Fruit fly (Drosophila melanogaster) whole organism, prepupa: Measurements from ENCODE around the gene Hmr.

Experiments used
- CG32006 ChIP-seq: fragments of 200-800 bp; sonication (Bioruptor generic); optimal IDR thresholded peaks from 3 replicates; lab custom pipeline; 2017; ENCODE audit warnings: missing biosample characterization, mild to moderate bottlenecking, missing genetic modification characterization
- CG6276 ChIP-seq: fragments of 200-800 bp; sonication (Bioruptor generic); optimal IDR thresholded peaks from 2 replicates; lab custom pipeline; 2017; ENCODE audit warnings: missing biosample characterization, mild to moderate bottlenecking, missing genetic modification characterization
- Eip93F ChIP-seq: fragments of 200-800 bp; sonication (Bioruptor generic); optimal IDR thresholded peaks from 2 replicates; lab custom pipeline; 2016; ENCODE audit warnings: missing biosample characterization, mild to moderate bottlenecking, missing genetic modification characterization
- Gug ChIP-seq: fragments of 200-800 bp; sonication (Bioruptor generic); IDR thresholded peaks from 2 replicates; pipeline ENCODE4 v1.3.6; 2022; ENCODE audit warnings: missing biosample characterization, missing genetic modification characterization
- Lpt ChIP-seq: fragments of 200-800 bp; sonication (Bioruptor generic); optimal IDR thresholded peaks from 3 replicates; lab custom pipeline; 2016; ENCODE audit warnings: missing biosample characterization, missing genetic modification characterization
- Smox ChIP-seq: fragments of 200-800 bp; sonication (Bioruptor generic); optimal IDR thresholded peaks from 3 replicates; lab custom pipeline; 2016; ENCODE audit warnings: missing biosample characterization, missing genetic modification characterization
- fkh ChIP-seq: fragments of 200-800 bp; sonication (Bioruptor generic); optimal IDR thresholded peaks from 3 replicates; lab custom pipeline; 2017; ENCODE audit warnings: missing biosample characterization, mild to moderate bottlenecking, missing genetic modification characterization, moderate library complexity

DNA sequence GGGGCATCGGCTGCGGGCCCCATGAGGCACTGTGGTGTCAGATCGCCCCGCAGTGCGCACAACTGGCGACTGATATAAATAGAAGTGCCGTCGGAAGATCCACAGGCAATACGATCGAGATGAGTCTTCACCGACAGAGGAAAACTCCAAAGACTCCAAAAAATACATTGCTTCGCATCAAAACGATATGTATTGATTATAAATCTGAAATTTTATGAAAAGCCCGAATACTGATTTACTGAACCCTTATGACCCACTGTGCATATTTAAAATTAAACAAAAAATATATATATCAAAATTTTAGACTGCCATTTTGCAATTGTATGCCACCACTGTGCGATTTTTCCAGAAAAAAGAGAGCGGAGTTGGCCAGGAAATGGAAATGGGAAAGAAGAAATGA lies 38.2 kb downstream of the Hmr start:
- peak; percentile 53 for TF ChIP-seq Eip93F (GFP tag; lab: Kevin White, UChicago)
- TF ChIP-seq Gug (GFP tag; lab: Robert Waterston, UW), result peak; percentile 79
- peak; percentile 95 for TF ChIP-seq Lpt
- peak; percentile 91 for TF ChIP-seq Smox (GFP tag; lab: Kevin White, UChicago)
- TF ChIP-seq CG6276 (GFP tag; lab: Kevin White, UChicago), result peak; percentile 95
- TF ChIP-seq CG32006 (GFP tag; lab: Kevin White, UChicago), result peak; percentile 98
- TF ChIP-seq fkh, result no peak
